Fruit fly (Drosophila melanogaster) whole organism, embryonic: ENCODE measurements around the gene CG31245.

Experiments used
- CG10979 ChIP-seq: fragments of 200-800 bp; sonication (Bioruptor generic); optimal IDR thresholded peaks from 2 replicates; lab custom pipeline; 2018; ENCODE audit warnings: missing biosample characterization, mild to moderate bottlenecking, missing genetic modification characterization, moderate library complexity
- CG15073 ChIP-seq: fragments of 200-800 bp; sonication (Bioruptor generic); optimal IDR thresholded peaks from 2 replicates; lab custom pipeline; 2016; ENCODE audit warnings: missing biosample characterization, missing genetic modification characterization
- CG31224 ChIP-seq: fragments of 200-800 bp; sonication (Bioruptor generic); IDR thresholded peaks from 2 replicates; pipeline ENCODE4 v1.3.6; 2022; ENCODE audit warnings: missing biosample characterization, missing genetic modification characterization
- CG8924 ChIP-seq: fragments of 200-800 bp; optimal IDR thresholded peaks from 3 replicates; lab custom pipeline; 2019; ENCODE audit warnings: missing biosample characterization, mild to moderate bottlenecking, missing genetic modification characterization, moderate library complexity
- Dfd ChIP-seq, 2 experiments: fragments of >200 bp; optimal IDR thresholded peaks; 2 replicates each; lab custom pipeline; 2017; ENCODE audit warnings: missing biosample characterization in 2 of 2, missing genetic modification characterization in 2 of 2
- HHEX ChIP-seq: fragments of 200-800 bp; sonication (Bioruptor generic); optimal IDR thresholded peaks from 3 replicates; lab custom pipeline; 2017; ENCODE audit warnings: missing biosample characterization, mild to moderate bottlenecking, missing genetic modification characterization, missing genetic modification reagents
- HmgZ ChIP-seq: fragments of 200-800 bp; sonication (Bioruptor generic); optimal IDR thresholded peaks from 2 replicates; lab custom pipeline; 2018; ENCODE audit warnings: missing biosample characterization, mild to moderate bottlenecking, missing genetic modification characterization
- Vsx1 ChIP-seq: fragments of 200-800 bp; sonication (Bioruptor generic); optimal IDR thresholded peaks from 2 replicates; lab custom pipeline; 2017; ENCODE audit warnings: missing biosample characterization, mild to moderate bottlenecking, missing genetic modification characterization, missing genetic modification reagents
- crol ChIP-seq: fragments of 200-800 bp; sonication (Bioruptor generic); IDR thresholded peaks from 2 replicates; pipeline ENCODE4 v1.3.6; 2022; ENCODE audit warnings: missing biosample characterization, missing genetic modification characterization
- jumu ChIP-seq: fragments of 200-800 bp; sonication (Bioruptor generic); optimal IDR thresholded peaks from 3 replicates; lab custom pipeline; 2016; ENCODE audit warnings: missing biosample characterization, missing genetic modification characterization
- wek ChIP-seq: fragments of 200-800 bp; sonication (Bioruptor generic); optimal IDR thresholded peaks from 3 replicates; lab custom pipeline; 2018; ENCODE audit warnings: missing biosample characterization, mild to moderate bottlenecking, missing genetic modification characterization, moderate library complexity

dm6 chr3R:19425099-19425498 lies 48.1 kb upstream of the CG31245 start, which contains the start of gene CG3517:
- TF ChIP-seq CG31224 (GFP tag; lab: Robert Waterston, UW) = no peak
- TF ChIP-seq jumu (GFP tag; lab: Kevin White, UChicago) = no peak
- TF ChIP-seq Dfd (GFP tag; optimal IDR thresholded peaks at IDR 0.05; lab: Kevin White, UChicago) = no peak
- no peak for TF ChIP-seq CG10979 (tag; lab: Kevin White, UChicago)
- TF ChIP-seq CG8924 (tag; lab: Kevin White, UChicago) = no peak
- TF ChIP-seq CG15073 (GFP tag; lab: Kevin White, UChicago) = no peak
- no peak for TF ChIP-seq HmgZ
- TF ChIP-seq crol = no peak
- TF ChIP-seq Vsx1 = no peak
- TF ChIP-seq wek (GFP tag; lab: Kevin White, UChicago) = no peak
- TF ChIP-seq HHEX (GFP tag; lab: Kevin White, UChicago) = no peak
